Fruit fly (Drosophila melanogaster) whole organism, embryonic: ENCODE measurements around the gene CG45045.
A peak's percentile ranks its signal among the peaks of the same experiment; 100 is the strongest.

Experiments used
- BtbVII ChIP-seq: fragments of 200-800 bp; sonication (Bioruptor generic); optimal IDR thresholded peaks from 3 replicates; lab custom pipeline; 2017; ENCODE audit warnings: missing biosample characterization, mild to moderate bottlenecking, missing genetic modification characterization
- CG11695 ChIP-seq: fragments of 200-800 bp; sonication (Bioruptor generic); IDR thresholded peaks from 3 replicates; pipeline ENCODE4 v1.3.6; 2022; ENCODE audit warnings: missing biosample characterization, missing genetic modification characterization
- CG11696 ChIP-seq: fragments of 200-800 bp; sonication (Bioruptor generic); IDR thresholded peaks from 2 replicates; pipeline ENCODE4 v1.3.6; 2022; ENCODE audit warnings: missing biosample characterization, missing genetic modification characterization
- CG12071 ChIP-seq: fragments of 200-800 bp; sonication (Bioruptor generic); optimal IDR thresholded peaks from 3 replicates; lab custom pipeline; 2018; ENCODE audit warnings: missing biosample characterization, mild to moderate bottlenecking, missing genetic modification characterization
- CG14014 ChIP-seq: fragments of 200-800 bp; sonication (Bioruptor generic); IDR thresholded peaks from 2 replicates; pipeline ENCODE4 v1.3.6; 2022; ENCODE audit warnings: missing biosample characterization, missing genetic modification characterization
- CG15073 ChIP-seq: fragments of 200-800 bp; sonication (Bioruptor generic); optimal IDR thresholded peaks from 2 replicates; lab custom pipeline; 2016; ENCODE audit warnings: missing biosample characterization, missing genetic modification characterization
- CG15696 ChIP-seq: fragments of 200-800 bp; sonication (Bioruptor generic); optimal IDR thresholded peaks from 2 replicates; lab custom pipeline; 2019; ENCODE audit warnings: missing biosample characterization, mild to moderate bottlenecking, missing genetic modification characterization, moderate library complexity
- CG17328 ChIP-seq: fragments of 200-800 bp; sonication (Bioruptor generic); IDR thresholded peaks from 2 replicates; pipeline ENCODE4 v1.3.6; 2022; ENCODE audit warnings: missing biosample characterization, missing genetic modification characterization
- CG18619 ChIP-seq: fragments of 200-800 bp; sonication (Bioruptor generic); optimal IDR thresholded peaks from 3 replicates; lab custom pipeline; 2017; ENCODE audit warnings: missing biosample characterization, mild to moderate bottlenecking, missing genetic modification characterization
- CG32767 ChIP-seq: fragments of 200-800 bp; sonication (Bioruptor generic); IDR thresholded peaks from 2 replicates; pipeline ENCODE4 v1.3.6; 2022; ENCODE audit warnings: missing biosample characterization, missing genetic modification characterization
- CG3281 ChIP-seq: fragments of 200-800 bp; sonication (Bioruptor generic); optimal IDR thresholded peaks from 3 replicates; lab custom pipeline; 2017; ENCODE audit warnings: missing biosample characterization, mild to moderate bottlenecking, missing genetic modification characterization
- CG6765 ChIP-seq: fragments of 200-800 bp; sonication (Bioruptor generic); optimal IDR thresholded peaks from 3 replicates; lab custom pipeline; 2017; ENCODE audit warnings: missing biosample characterization, mild to moderate bottlenecking, missing genetic modification characterization
- CG6854 ChIP-seq: fragments of 200-800 bp; sonication (Bioruptor generic); optimal IDR thresholded peaks from 3 replicates; lab custom pipeline; 2017; ENCODE audit warnings: missing biosample characterization, mild to moderate bottlenecking, missing genetic modification characterization
- CG7786 ChIP-seq: fragments of 200-800 bp; sonication (Bioruptor generic); optimal IDR thresholded peaks from 2 replicates; lab custom pipeline; 2016; ENCODE audit warnings: missing biosample characterization, missing genetic modification characterization
- CG8290 ChIP-seq, 3 experiments: fragments of 200-800 bp; sonication (Bioruptor generic); optimal IDR thresholded peaks; 2 replicates each; lab custom pipeline; 2016 to 2019; ENCODE audit warnings: missing biosample characterization in 3 of 3, missing genetic modification characterization in 3 of 3, mild to moderate bottlenecking in 2 of 3, moderate library complexity in 1 of 3
- CG8388 ChIP-seq: fragments of 200-800 bp; sonication (Bioruptor generic); optimal IDR thresholded peaks from 2 replicates; lab custom pipeline; 2019; ENCODE audit warnings: missing biosample characterization, mild to moderate bottlenecking, missing genetic modification characterization, moderate library complexity
- CHES-1-like ChIP-seq: fragments of 200-800 bp; sonication (Bioruptor generic); optimal IDR thresholded peaks from 2 replicates; lab custom pipeline; 2016; ENCODE audit warnings: missing biosample characterization, missing genetic modification characterization
- Deaf1 ChIP-seq: fragments of 200-800 bp; optimal IDR thresholded peaks from 3 replicates; lab custom pipeline; 2019; ENCODE audit warnings: missing biosample characterization, mild to moderate bottlenecking, missing genetic modification characterization, moderate library complexity
- Dll ChIP-seq: fragments of 200-800 bp; sonication (Bioruptor generic); IDR thresholded peaks from 4 replicates; pipeline ENCODE4 v1.3.6; 2022; ENCODE audit warnings: missing biosample characterization, missing genetic modification characterization; ENCODE audit not compliant: partially characterized antibody
- Gug ChIP-seq: fragments of 200-800 bp; sonication (Bioruptor generic); IDR thresholded peaks from 4 replicates; pipeline ENCODE4 v1.3.6; 2022; ENCODE audit warnings: missing biosample characterization, missing genetic modification characterization
- HLH3B ChIP-seq: fragments of 200-800 bp; sonication (Bioruptor generic); IDR thresholded peaks from 2 replicates; pipeline ENCODE4 v1.3.6; 2022; ENCODE audit warnings: missing biosample characterization, missing genetic modification characterization
- MBD-R2 ChIP-seq: fragments of 200-800 bp; sonication (Bioruptor generic); IDR thresholded peaks from 2 replicates; pipeline ENCODE4 v1.3.6; 2022; ENCODE audit warnings: missing biosample characterization, missing genetic modification characterization
- Med ChIP-seq: fragments of 200-800 bp; sonication (Bioruptor generic); peaks from one replicate; lab custom pipeline; 2016; ENCODE audit warnings: missing biosample characterization, missing genetic modification characterization, mild to moderate bottlenecking, inconsistent platforms, moderate library complexity
- Meics ChIP-seq: fragments of 200-800 bp; sonication (Bioruptor generic); optimal IDR thresholded peaks from 2 replicates; lab custom pipeline; 2017; ENCODE audit warnings: missing biosample characterization, mild to moderate bottlenecking, missing genetic modification characterization
- Oli ChIP-seq: fragments of 200-800 bp; sonication (Bioruptor generic); optimal IDR thresholded peaks from 2 replicates; lab custom pipeline; 2018; ENCODE audit warnings: missing biosample characterization, mild to moderate bottlenecking, missing genetic modification characterization, moderate library complexity
- Side ChIP-seq: fragments of 200-800 bp; sonication (Bioruptor generic); optimal IDR thresholded peaks from 2 replicates; lab custom pipeline; 2016; ENCODE audit warnings: missing biosample characterization, missing genetic modification characterization
- Ssrp ChIP-seq: fragments of 200-800 bp; sonication (Bioruptor generic); optimal IDR thresholded peaks from 2 replicates; lab custom pipeline; 2018; ENCODE audit warnings: missing biosample characterization, mild to moderate bottlenecking, missing genetic modification characterization, moderate library complexity
- TFAM ChIP-seq: fragments of 200-800 bp; sonication (Bioruptor generic); optimal IDR thresholded peaks from 2 replicates; lab custom pipeline; 2017; ENCODE audit warnings: missing biosample characterization, missing genetic modification characterization, inconsistent platforms
- Trl ChIP-seq, 3 experiments: fragments of >200 bp in 2 of 3; fragments of 200-800 bp in 1 of 3; sonication (Bioruptor generic) in 1 of 3; optimal IDR thresholded peaks; 2 replicates in 1 of 3; 3 replicates in 2 of 3; lab custom pipeline; 2016 to 2017; ENCODE audit warnings: missing biosample characterization in 1 of 3, missing genetic modification characterization in 1 of 3
- Xrp1 ChIP-seq: fragments of 200-800 bp; sonication (Bioruptor generic); IDR thresholded peaks from 2 replicates; pipeline ENCODE4 v1.3.6; 2022; ENCODE audit warnings: missing biosample characterization, missing genetic modification characterization
- az2 ChIP-seq: fragments of 200-800 bp; sonication (Bioruptor generic); optimal IDR thresholded peaks from 3 replicates; lab custom pipeline; 2016; ENCODE audit warnings: missing biosample characterization, missing genetic modification characterization
- chm ChIP-seq: fragments of 200-800 bp; sonication (Bioruptor generic); IDR thresholded peaks from 2 replicates; pipeline ENCODE4 v1.3.6; 2022; ENCODE audit warnings: missing biosample characterization, missing genetic modification characterization
- corto ChIP-seq: fragments of 200-800 bp; sonication (Bioruptor generic); optimal IDR thresholded peaks from 2 replicates; lab custom pipeline; 2016; ENCODE audit warnings: missing biosample characterization, mild to moderate bottlenecking, missing genetic modification characterization, moderate library complexity
- croc ChIP-seq: fragments of 200-800 bp; sonication (Bioruptor generic); conservative IDR thresholded peaks from 3 replicates; pipeline ENCODE4 v1.3.6; 2022; ENCODE audit warnings: missing biosample characterization, missing genetic modification characterization
- disco-r ChIP-seq: fragments of 200-800 bp; sonication (Bioruptor generic); optimal IDR thresholded peaks from 2 replicates; lab custom pipeline; 2016; ENCODE audit warnings: missing biosample characterization, missing genetic modification characterization
- dm ChIP-seq: fragments of 200-800 bp; sonication (Bioruptor generic); optimal IDR thresholded peaks from 3 replicates; lab custom pipeline; 2016; ENCODE audit warnings: missing biosample characterization, missing genetic modification characterization
- dmrt11E ChIP-seq: fragments of 200-800 bp; sonication (Bioruptor generic); optimal IDR thresholded peaks from 3 replicates; lab custom pipeline; 2018; ENCODE audit warnings: missing biosample characterization, mild to moderate bottlenecking, missing genetic modification characterization, moderate library complexity
- fd64A ChIP-seq: fragments of 200-800 bp; sonication (Bioruptor generic); optimal IDR thresholded peaks from 3 replicates; lab custom pipeline; 2018; ENCODE audit warnings: missing biosample characterization, mild to moderate bottlenecking, missing genetic modification characterization
- fru ChIP-seq: fragments of >200 bp; optimal IDR thresholded peaks from 2 replicates; lab custom pipeline; 2017
- inv ChIP-seq: fragments of 200-800 bp; sonication (Bioruptor generic); IDR thresholded peaks from 2 replicates; pipeline ENCODE4 v1.3.6; 2022; ENCODE audit warnings: missing biosample characterization, missing genetic modification characterization; ENCODE audit not compliant: partially characterized antibody
- onecut ChIP-seq: fragments of 200-800 bp; sonication (Bioruptor generic); IDR thresholded peaks from 2 replicates; pipeline ENCODE4 v1.3.6; 2022; ENCODE audit warnings: missing biosample characterization, missing genetic modification characterization
- pan ChIP-seq, 4 experiments: fragments of >200 bp in 3 of 4; fragments of 200-800 bp in 1 of 4; sonication (Bioruptor generic) in 1 of 4; optimal IDR thresholded peaks in 3 of 4; IDR thresholded peaks in 1 of 4; 2 replicates each; pipeline versions ENCODE4 v1.3.6 to Lab custom; 2017 to 2022; ENCODE audit warnings: missing biosample characterization in 2 of 4, missing genetic modification characterization in 2 of 4, mixed read lengths in 1 of 4
- prd ChIP-seq, 3 experiments: fragments of >200 bp in 2 of 3; fragments of 200-800 bp in 1 of 3; sonication (Bioruptor generic) in 1 of 3; optimal IDR thresholded peaks in 2 of 3; IDR thresholded peaks in 1 of 3; 2 replicates in 2 of 3; 3 replicates in 1 of 3; pipeline versions ENCODE4 v1.3.6 to Lab custom; 2017 to 2022; ENCODE audit warnings: missing biosample characterization in 1 of 3, missing genetic modification characterization in 1 of 3
- sisA ChIP-seq: fragments of 200-800 bp; sonication (Bioruptor generic); IDR thresholded peaks from 2 replicates; pipeline ENCODE4 v1.3.6; 2022; ENCODE audit warnings: missing biosample characterization, missing genetic modification characterization
- slbo ChIP-seq: fragments of 200-800 bp; sonication (Bioruptor generic); IDR thresholded peaks from 2 replicates; pipeline ENCODE4 v1.3.6; 2022; ENCODE audit warnings: missing biosample characterization, missing genetic modification characterization
- vvl ChIP-seq: fragments of 200-800 bp; sonication (Bioruptor generic); IDR thresholded peaks from 2 replicates; pipeline ENCODE4 v1.3.6; 2022; ENCODE audit warnings: missing biosample characterization, missing genetic modification characterization
- zen2 ChIP-seq: fragments of 200-800 bp; sonication (Bioruptor generic); IDR thresholded peaks from 3 replicates; pipeline ENCODE4 v1.3.6; 2022; ENCODE audit warnings: missing biosample characterization, missing genetic modification characterization; ENCODE audit not compliant: partially characterized antibody

The CG45045 gene

dm6 chr3R:17708778-17709476 is 41.6 kb downstream of the CG45045 start (continued):
- TF ChIP-seq slbo, result 0 out of 2 replicates have a peak, but pooled peaks have one; percentile 20
- peak; percentile 22; the same call in 1 of the 2 replicates for TF ChIP-seq sisA (GFP tag; lab: Robert Waterston, UW)
- no peak for TF ChIP-seq CG6765 (GFP tag; lab: Kevin White, UChicago)
- TF ChIP-seq CG14014 (GFP tag; lab: Robert Waterston, UW), result no peak
- TF ChIP-seq Oli (tag; lab: Kevin White, UChicago), result no peak
- no peak for TF ChIP-seq CG15696 (tag; lab: Kevin White, UChicago)
- TF ChIP-seq CG3281 (GFP tag; lab: Kevin White, UChicago), result no peak
- peak; percentile 35; the same call in 1 of the 3 replicates for TF ChIP-seq CG11695
- 0 out of 2 replicates have a peak, but pooled peaks have one; percentile 13 for TF ChIP-seq CG17328
- TF ChIP-seq Med (GFP tag; lab: Kevin White, UChicago), result peak; percentile 62
- no peak for TF ChIP-seq BtbVII (GFP tag; lab: Kevin White, UChicago)
- TF ChIP-seq Xrp1, result 0 out of 2 replicates have a peak, but pooled peaks have one; percentile 21
- no peak for TF ChIP-seq Side (GFP tag; lab: Kevin White, UChicago)
- TF ChIP-seq pan (optimal IDR thresholded peaks at IDR 0.05; lab: Kevin White, UChicago), result no peak
- TF ChIP-seq pan (GFP tag; optimal IDR thresholded peaks at IDR 0.05 in 1 of 2, IDR thresholded peaks at IDR 0.05 in 1 of 2), result peak in 1 of 2 experiments; percentile 33
- TF ChIP-seq CG11696 (GFP tag; lab: Robert Waterston, UW), result peak; percentile 85
- TF ChIP-seq corto (GFP tag; lab: Kevin White, UChicago), result no peak
- no peak for TF ChIP-seq zen2
- peak; percentile 24 for TF ChIP-seq CG15073
- no peak for TF ChIP-seq croc (GFP tag; lab: Robert Waterston, UW)
- no peak for TF ChIP-seq disco-r (GFP tag; lab: Kevin White, UChicago)
- no peak for TF ChIP-seq Meics (GFP tag; lab: Kevin White, UChicago)
- TF ChIP-seq CG32767 (GFP tag; lab: Robert Waterston, UW), result 0 out of 2 replicates have a peak, but pooled peaks have one; percentile 40
- no peak for TF ChIP-seq fru (lab: Kevin White, UChicago)
- no peak for TF ChIP-seq Dll (GFP tag; lab: Robert Waterston, UW)
- no peak for TF ChIP-seq Deaf1 (tag; lab: Kevin White, UChicago)
- no peak for TF ChIP-seq Ssrp (tag; lab: Kevin White, UChicago)
- TF ChIP-seq onecut (GFP tag; lab: Robert Waterston, UW), result 0 out of 2 replicates have a peak, but pooled peaks have one; percentile 1
- TF ChIP-seq CG8388 (GFP tag; lab: Kevin White, UChicago), result peak; percentile 5
- TF ChIP-seq az2 (GFP tag; lab: Kevin White, UChicago), result no peak
- no peak for TF ChIP-seq fd64A (GFP tag; lab: Kevin White, UChicago)
- peak; percentile 23; the same call in 2 of the 4 replicates for TF ChIP-seq Gug
- no peak for TF ChIP-seq HLH3B
- TF ChIP-seq CHES-1-like (GFP tag; lab: Kevin White, UChicago), result no peak
- no peak for TF ChIP-seq inv (GFP tag; lab: Robert Waterston, UW)
- TF ChIP-seq CG12071 (GFP tag; lab: Kevin White, UChicago), result no peak
- no peak for TF ChIP-seq CG6854
- no peak for TF ChIP-seq CG18619 (GFP tag; lab: Kevin White, UChicago)
- TF ChIP-seq prd (optimal IDR thresholded peaks at IDR 0.05; lab: Kevin White, UChicago), result no peak
- peak; percentile 37; the same call in 2 of the 3 replicates for TF ChIP-seq prd (GFP tag; IDR thresholded peaks at IDR 0.05; lab: Robert Waterston, UW)
- peak; percentile 28; the same call in 1 of the 2 replicates for TF ChIP-seq vvl (GFP tag; lab: Robert Waterston, UW)
- peak; percentile 7 for TF ChIP-seq dmrt11E (tag; lab: Kevin White, UChicago)
- TF ChIP-seq chm (GFP tag; lab: Robert Waterston, UW), result 0 out of 2 replicates have a peak, but pooled peaks have one; percentile 20
- TF ChIP-seq MBD-R2 (GFP tag; lab: Robert Waterston, UW), result no peak; the same call in 1 of the 2 replicates
- TF ChIP-seq CG8290 (GFP tag; optimal IDR thresholded peaks at IDR 0.05; lab: Kevin White, UChicago), result no peak
- peak in 1 of 2 experiments; percentile 18 for TF ChIP-seq CG8290 (tag; optimal IDR thresholded peaks at IDR 0.05; lab: Kevin White, UChicago)
- TF ChIP-seq TFAM (GFP tag; lab: Kevin White, UChicago), result no peak
- no peak for TF ChIP-seq Trl (optimal IDR thresholded peaks at IDR 0.05; lab: Kevin White, UChicago)
- no peak for TF ChIP-seq Trl (GFP tag; optimal IDR thresholded peaks at IDR 0.05; lab: Kevin White, UChicago)
- no peak for TF ChIP-seq CG7786 (GFP tag; lab: Kevin White, UChicago)
- TF ChIP-seq dm (GFP tag; lab: Kevin White, UChicago), result no peak
